Fruit fly (Drosophila melanogaster) whole organism, wandering third instar larva: Measurements from ENCODE around the gene CG3942.

Experiments used
- CG9705 ChIP-seq: fragments of 200-800 bp; sonication (Bioruptor generic); optimal IDR thresholded peaks from 2 replicates; lab custom pipeline; 2018; ENCODE audit warnings: missing biosample characterization, mild to moderate bottlenecking, missing genetic modification characterization
- Hr83 ChIP-seq: fragments of 200-300 bp; sonication (Bioruptor generic); optimal IDR thresholded peaks from 2 replicates; lab custom pipeline; 2016; ENCODE audit warnings: missing biosample characterization, mild to moderate bottlenecking, missing genetic modification characterization, moderate library complexity; ENCODE audit not compliant: poor library complexity, severe bottlenecking
- Mio ChIP-seq: sonication (Bioruptor generic); optimal IDR thresholded peaks from 2 replicates; lab custom pipeline; 2016; ENCODE audit warnings: missing biosample characterization, missing genetic modification characterization
- fru ChIP-seq: fragments of 200-800 bp; sonication (Bioruptor generic); optimal IDR thresholded peaks from 3 replicates; lab custom pipeline; 2016; ENCODE audit warnings: missing biosample characterization, mild to moderate bottlenecking, missing genetic modification characterization
- lola ChIP-seq: fragments of >200 bp; optimal IDR thresholded peaks from 2 replicates; lab custom pipeline; 2017; ENCODE audit warnings: missing biosample characterization, missing genetic modification characterization
- woc ChIP-seq: sonication (Bioruptor generic); optimal IDR thresholded peaks from 2 replicates; lab custom pipeline; 2016; ENCODE audit warnings: missing biosample characterization, mild to moderate bottlenecking, missing genetic modification characterization

DNA sequence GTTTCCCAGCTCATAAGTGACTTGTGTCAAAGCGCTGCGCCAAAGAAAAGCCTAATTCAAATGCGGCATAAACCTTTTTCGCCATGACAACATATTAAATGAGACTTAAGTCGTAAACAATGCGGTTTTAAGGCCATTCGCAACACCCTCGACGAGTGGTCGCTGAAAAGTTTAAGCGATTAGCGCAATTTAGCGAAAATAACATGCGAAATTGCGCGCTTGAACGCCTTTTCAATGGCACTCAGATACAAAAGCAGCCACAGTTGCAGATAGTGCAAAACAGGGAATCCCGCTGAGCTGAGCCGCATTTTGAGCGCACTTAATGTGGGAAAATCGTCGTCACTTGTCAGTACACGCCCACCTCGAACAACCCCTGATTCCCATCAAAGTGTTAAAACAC is 6.7 kb downstream of the CG3942 start, which contains the start of gene CG44038:
- TF ChIP-seq lola (GFP tag; lab: Kevin White, UChicago) (no peak), fru (no peak), woc (GFP tag; lab: Kevin White, UChicago) (no peak), Mio (GFP tag; lab: Kevin White, UChicago) (no peak), CG9705 (GFP tag; lab: Kevin White, UChicago) (no peak), Hr83 (GFP tag; lab: Kevin White, UChicago) (no peak)
